Worm (Caenorhabditis elegans): ENCODE data around the gene F56D6.23.

The F56D6.23 gene

DNA sequence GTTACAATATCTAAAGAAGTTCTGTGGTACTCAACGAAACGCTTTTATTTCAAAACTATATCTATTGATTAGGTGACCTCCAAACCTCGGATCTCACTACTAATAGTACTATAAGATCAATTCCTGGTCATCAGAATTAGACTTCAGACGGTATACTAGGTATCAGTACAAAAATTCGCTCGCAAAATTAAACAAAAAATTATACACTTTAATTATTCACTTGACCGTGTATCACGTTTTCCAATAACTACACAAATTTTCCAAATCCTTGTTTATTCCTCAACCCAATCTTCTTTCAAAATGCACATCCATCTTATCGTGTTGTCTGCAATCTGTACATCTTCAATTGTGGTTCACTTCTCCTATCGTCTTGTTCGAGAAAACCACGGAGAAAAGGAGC lies at the start of gene F56D6.23:
F56D6.23 (plus strand) TSS at position 301 of the 400 bp plus-strand sequence.
- TF ChIP-seq rbr-2 (tag; optimal IDR thresholded peaks at IDR 0.05): no peak
- TF ChIP-seq lim-7 (GFP tag; IDR thresholded peaks at IDR 0.05): no peak
- no peak for TF ChIP-seq mxl-3 (GFP tag; optimal IDR thresholded peaks at IDR 0.05)
- no peak for TF ChIP-seq ceh-20 (GFP tag; IDR thresholded peaks at IDR 0.05)
- no peak for TF ChIP-seq jun-1 (tag; optimal IDR thresholded peaks at IDR 0.05)
- no peak for TF ChIP-seq nhr-11 (tag; optimal IDR thresholded peaks at IDR 0.05)
- TF ChIP-seq R02D3.7 (tag; optimal IDR thresholded peaks at IDR 0.05): no peak
- no peak for TF ChIP-seq dmd-9 (GFP tag; IDR thresholded peaks at IDR 0.05)
- TF ChIP-seq Y105C5A.15 (GFP tag; IDR thresholded peaks at IDR 0.05): no peak
- TF ChIP-seq pqm-1 (tag; optimal IDR thresholded peaks at IDR 0.05): no peak
- TF ChIP-seq madf-5 (GFP tag; IDR thresholded peaks at IDR 0.05): no peak
- TF ChIP-seq lin-39 (tag; optimal IDR thresholded peaks at IDR 0.05): no peak
- no peak for TF ChIP-seq hif-1 (tag; optimal IDR thresholded peaks at IDR 0.05)
- TF ChIP-seq egl-27 (tag; optimal IDR thresholded peaks at IDR 0.05): no peak
- no peak for TF ChIP-seq lin-38 (GFP tag; IDR thresholded peaks at IDR 0.05)
- no peak for TF ChIP-seq vab-7 (GFP tag; IDR thresholded peaks at IDR 0.05)

DNA sequence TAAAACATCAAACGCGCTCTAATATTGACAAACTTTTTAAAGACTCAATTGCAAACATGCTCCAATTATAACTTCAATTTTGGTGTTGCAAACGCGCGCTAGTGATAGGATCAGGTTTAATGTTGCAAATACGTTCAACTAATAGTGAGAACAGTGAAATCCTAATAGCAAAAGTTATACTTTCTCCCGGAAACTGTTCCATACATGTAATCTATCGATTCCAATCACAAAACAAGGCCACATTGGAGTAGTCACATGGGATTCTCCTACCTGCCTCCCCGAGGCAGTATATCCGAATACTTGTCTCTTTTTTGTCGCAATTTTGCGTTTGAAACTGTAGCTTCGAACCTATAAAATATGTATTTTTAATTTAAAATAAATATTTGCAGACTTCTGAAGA lies 48.4 kb upstream of the F56D6.23 start:
- no peak for TF ChIP-seq jun-1 (tag; optimal IDR thresholded peaks at IDR 0.05)
- TF ChIP-seq dmd-8 (GFP tag; IDR thresholded peaks at IDR 0.05): no peak
- no peak for TF ChIP-seq lin-13 (GFP tag; optimal IDR thresholded peaks at IDR 0.05)
- no peak for TF ChIP-seq unc-130 (GFP tag; optimal IDR thresholded peaks at IDR 0.05)
- TF ChIP-seq aha-1 (tag): no peak
- no peak for TF ChIP-seq snpc-4 (tag; optimal IDR thresholded peaks at IDR 0.05)
- no peak for TF ChIP-seq zfp-3 (GFP tag; conservative IDR thresholded peaks at IDR 0.05)
- TF ChIP-seq ceh-28 (tag; optimal IDR thresholded peaks at IDR 0.05): no peak
- no peak for TF ChIP-seq gei-8 (GFP tag; optimal IDR thresholded peaks at IDR 0.05)
- no peak for TF ChIP-seq zip-2 (tag; optimal IDR thresholded peaks at IDR 0.05)

DNA sequence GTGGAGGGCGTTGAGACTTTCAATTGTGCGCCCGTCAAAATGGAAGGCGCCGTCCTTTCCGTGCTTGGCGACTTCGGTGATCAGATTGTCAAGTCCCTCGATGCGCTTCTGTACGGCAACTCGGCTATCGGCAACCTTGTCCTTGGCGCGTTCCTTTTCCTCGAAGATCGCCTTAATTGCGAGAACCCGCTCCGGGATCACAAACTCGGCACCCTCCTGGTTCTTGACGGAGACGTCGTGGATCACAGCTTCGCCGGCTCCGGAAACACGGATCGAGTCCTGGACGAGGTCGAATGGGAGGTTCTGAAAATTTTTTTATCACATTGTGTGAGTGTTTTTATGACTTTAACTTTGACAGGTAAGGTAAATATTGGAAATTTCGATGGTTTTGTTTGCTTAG lies 45.1 kb upstream of the F56D6.23 start:
- TF ChIP-seq daf-8 (GFP tag; IDR thresholded peaks at IDR 0.05) (no peak), set-16 (GFP tag; IDR thresholded peaks at IDR 0.05) (peak; percentile 81), unc-62 (GFP tag; optimal IDR thresholded peaks at IDR 0.05 in 1 of 2) (peak in 1 of 2 experiments; percentile 81), unc-62 (tag; optimal IDR thresholded peaks at IDR 0.05) (no peak), unc-39 (tag; optimal IDR thresholded peaks at IDR 0.05) (no peak), zfp-3 (GFP tag; conservative IDR thresholded peaks at IDR 0.05) (0 out of 2 replicates have a peak, but pooled peaks have one; percentile 12)

DNA sequence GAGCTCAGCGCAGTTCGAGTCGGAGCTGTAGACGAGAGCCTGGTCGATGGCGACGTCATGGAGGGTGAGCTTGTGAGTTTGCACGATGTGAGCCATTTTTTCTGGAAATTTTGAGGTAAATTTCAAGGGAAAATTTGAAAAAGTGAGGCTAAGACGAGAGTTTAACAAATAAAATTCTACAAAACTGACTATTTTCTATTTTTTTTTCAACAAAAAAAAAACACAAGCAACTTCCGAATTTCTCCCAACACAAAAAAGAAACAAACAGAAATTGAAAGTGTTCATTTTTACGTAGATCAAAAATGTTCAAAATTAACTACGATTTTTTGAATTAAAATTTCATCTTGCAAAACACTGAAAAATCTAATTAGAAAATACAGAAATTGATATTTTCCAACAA lies 44.6 kb upstream of the F56D6.23 start, which contains the start of gene F37C4.5:
F37C4.5 (minus strand) TSS at position 101 of the 400 bp plus-strand sequence.
- no peak for TF ChIP-seq vab-7 (GFP tag; IDR thresholded peaks at IDR 0.05)
- no peak for TF ChIP-seq Y5F2A.4 (GFP tag; optimal IDR thresholded peaks at IDR 0.05)
- no peak for TF ChIP-seq arid-1 (GFP tag; conservative IDR thresholded peaks at IDR 0.05)
- TF ChIP-seq zfp-3 (GFP tag; conservative IDR thresholded peaks at IDR 0.05): no peak
- no peak for TF ChIP-seq madf-5 (GFP tag; IDR thresholded peaks at IDR 0.05)
- no peak for TF ChIP-seq F37D6.2 (tag; optimal IDR thresholded peaks at IDR 0.05)
- no peak for TF ChIP-seq daf-12 (tag; optimal IDR thresholded peaks at IDR 0.05)
- TF ChIP-seq ZK337.2 (GFP tag; IDR thresholded peaks at IDR 0.05): no peak
- TF ChIP-seq lin-38 (GFP tag; IDR thresholded peaks at IDR 0.05): no peak
- TF ChIP-seq daf-8 (GFP tag; IDR thresholded peaks at IDR 0.05): no peak
- TF ChIP-seq unc-62 (GFP tag; optimal IDR thresholded peaks at IDR 0.05 in 1 of 2): no peak
- TF ChIP-seq unc-62 (tag; optimal IDR thresholded peaks at IDR 0.05): no peak
- no peak for TF ChIP-seq F26F4.8 (GFP tag; conservative IDR thresholded peaks at IDR 0.05)
- TF ChIP-seq zip-11 (GFP tag; IDR thresholded peaks at IDR 0.05): no peak

Measured in whole organism, L4 larva.